Worm (Caenorhabditis elegans) whole organism, midembryonic: ENCODE results near the gene ZK512.2.

Experiments used
- cog-1 ChIP-seq: sonication (generic microtip); optimal IDR thresholded peaks from 2 replicates; lab custom pipeline; 2016; ENCODE audit warnings: missing genetic modification characterization, missing compliant biosample characterization
- flt-1 ChIP-seq: fragments of 200-800 bp; sonication (Bioruptor generic); IDR thresholded peaks from 2 replicates; pipeline ENCODE4 v1.3.6; 2022; ENCODE audit warnings: missing genetic modification characterization, missing compliant biosample characterization
- tab-1 ChIP-seq: fragments of 200-800 bp; sonication (Bioruptor generic); IDR thresholded peaks from 2 replicates; pipeline ENCODE4 v1.3.6; 2022; ENCODE audit warnings: missing genetic modification characterization, missing compliant biosample characterization
- ztf-23 ChIP-seq: fragments of 200-800 bp; sonication (Bioruptor generic); IDR thresholded peaks from 2 replicates; pipeline ENCODE4 v1.3.6; 2022; ENCODE audit warnings: missing genetic modification reagents, missing genetic modification characterization, missing compliant biosample characterization

DNA sequence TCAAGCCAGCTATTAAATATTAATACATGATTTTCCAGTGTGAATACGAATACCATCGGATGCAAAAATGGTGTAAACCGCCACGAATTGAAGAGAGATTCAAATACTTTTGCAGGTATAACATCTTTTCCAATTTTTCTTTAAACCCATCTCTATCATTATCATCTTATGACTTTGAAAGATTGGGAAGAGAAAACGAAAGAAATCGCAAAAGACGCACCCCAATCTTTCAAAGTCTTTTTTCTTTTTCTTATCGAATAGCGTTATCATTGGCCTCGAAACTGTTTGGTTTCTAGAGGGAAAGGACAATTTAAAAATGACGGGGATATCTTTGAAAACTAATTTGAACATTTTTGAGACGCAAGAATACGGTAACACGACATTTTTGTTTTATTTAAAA lies 38.9 kb downstream of the ZK512.2 start:
- no peak for TF ChIP-seq flt-1 (GFP tag; lab: Robert Waterston, UW)
- no peak for TF ChIP-seq tab-1 (GFP tag; lab: Robert Waterston, UW)
- no peak for TF ChIP-seq cog-1
- no peak for TF ChIP-seq ztf-23 (GFP tag; lab: Robert Waterston, UW)
